Fruit fly (Drosophila melanogaster) whole organism: ENCODE results near the gene Edg91.

Source experiments
- CG8478 ChIP-seq: fragments of >200 bp; optimal IDR thresholded peaks from 2 replicates; lab custom pipeline; 2018; ENCODE audit warnings: inconsistent platforms
- Dll ChIP-seq: fragments of >200 bp; optimal IDR thresholded peaks from 2 replicates; lab custom pipeline; 2017
- EcR ChIP-seq, 2 experiments: fragments of >200 bp; optimal IDR thresholded peaks; 2 replicates each; lab custom pipeline; 2017; ENCODE audit warnings: missing biosample characterization in 2 of 2, missing genetic modification characterization in 2 of 2, missing genetic modification reagents in 2 of 2
- pan ChIP-seq: fragments of >200 bp; optimal IDR thresholded peaks from 2 replicates; lab custom pipeline; 2017
- psq ChIP-seq: fragments of >200 bp; optimal IDR thresholded peaks from 2 replicates; lab custom pipeline; 2017
- usp ChIP-seq: fragments of >200 bp; optimal IDR thresholded peaks from 2 replicates; lab custom pipeline; 2017; ENCODE audit warnings: missing biosample characterization, missing genetic modification characterization, mixed read lengths

Gene Edg91

dm6 chr3R:17611411-17611810, at the start of gene Edg91:
Gene Edg91 (minus strand): TSS chr3R:17611511.
- TF ChIP-seq pan (lab: Kevin White, UChicago): no peak
- no peak for TF ChIP-seq CG8478 (lab: Kevin White, UChicago)
- TF ChIP-seq Dll: no peak
- no peak for TF ChIP-seq EcR (GFP tag; optimal IDR thresholded peaks at IDR 0.05; lab: Kevin White, UChicago)
- TF ChIP-seq psq (lab: Kevin White, UChicago): no peak
- no peak for TF ChIP-seq usp (GFP tag; lab: Kevin White, UChicago)

dm6 chr3R:17656923-17657322, 45.6 kb upstream of the Edg91 start:
- TF ChIP-seq CG8478 (lab: Kevin White, UChicago): no peak
- TF ChIP-seq psq (lab: Kevin White, UChicago): no peak
- TF ChIP-seq usp (GFP tag; lab: Kevin White, UChicago): no peak
- TF ChIP-seq Dll: no peak
- TF ChIP-seq EcR (GFP tag; optimal IDR thresholded peaks at IDR 0.05; lab: Kevin White, UChicago): no peak

- no peak for TF ChIP-seq CG8478 (lab: Kevin White, UChicago)
- TF ChIP-seq EcR (GFP tag; optimal IDR thresholded peaks at IDR 0.05; lab: Kevin White, UChicago): no peak
- no peak for TF ChIP-seq usp (GFP tag; lab: Kevin White, UChicago)
- no peak for TF ChIP-seq Dll
- TF ChIP-seq pan (lab: Kevin White, UChicago): no peak
- no peak for TF ChIP-seq psq (lab: Kevin White, UChicago)
Observed at dm6 chr3R:17655040-17655439, 43.7 kb upstream of the Edg91 start.

DNA sequence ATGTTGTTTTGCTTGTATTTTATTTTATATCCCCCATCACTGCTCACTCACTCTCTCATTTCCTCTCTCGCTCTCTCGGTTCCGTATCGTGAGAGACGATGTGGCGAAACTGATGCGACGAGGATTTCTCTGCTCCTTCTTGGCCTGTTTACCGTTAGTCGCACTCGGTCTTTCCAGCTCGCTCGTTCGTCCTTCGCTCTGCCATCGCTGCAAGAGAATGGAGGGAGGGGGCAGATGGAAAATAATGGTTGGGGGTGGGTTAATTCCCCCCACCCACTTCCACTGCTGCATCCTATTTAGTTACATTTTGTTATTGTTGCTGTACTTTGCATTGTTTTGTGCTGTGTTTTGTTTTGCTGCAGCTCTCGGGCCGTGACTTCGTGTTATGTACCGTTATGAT, 42.6 kb upstream of the Edg91 start:
- TF ChIP-seq Dll (no peak), usp (GFP tag; lab: Kevin White, UChicago) (no peak), psq (lab: Kevin White, UChicago) (no peak)

dm6 chr3R:17647444-17647843, 36.1 kb upstream of the Edg91 start, which contains the start of gene CG14322:
Gene CG14322 (plus strand): TSS chr3R:17647679.
- no peak for TF ChIP-seq Dll

DNA sequence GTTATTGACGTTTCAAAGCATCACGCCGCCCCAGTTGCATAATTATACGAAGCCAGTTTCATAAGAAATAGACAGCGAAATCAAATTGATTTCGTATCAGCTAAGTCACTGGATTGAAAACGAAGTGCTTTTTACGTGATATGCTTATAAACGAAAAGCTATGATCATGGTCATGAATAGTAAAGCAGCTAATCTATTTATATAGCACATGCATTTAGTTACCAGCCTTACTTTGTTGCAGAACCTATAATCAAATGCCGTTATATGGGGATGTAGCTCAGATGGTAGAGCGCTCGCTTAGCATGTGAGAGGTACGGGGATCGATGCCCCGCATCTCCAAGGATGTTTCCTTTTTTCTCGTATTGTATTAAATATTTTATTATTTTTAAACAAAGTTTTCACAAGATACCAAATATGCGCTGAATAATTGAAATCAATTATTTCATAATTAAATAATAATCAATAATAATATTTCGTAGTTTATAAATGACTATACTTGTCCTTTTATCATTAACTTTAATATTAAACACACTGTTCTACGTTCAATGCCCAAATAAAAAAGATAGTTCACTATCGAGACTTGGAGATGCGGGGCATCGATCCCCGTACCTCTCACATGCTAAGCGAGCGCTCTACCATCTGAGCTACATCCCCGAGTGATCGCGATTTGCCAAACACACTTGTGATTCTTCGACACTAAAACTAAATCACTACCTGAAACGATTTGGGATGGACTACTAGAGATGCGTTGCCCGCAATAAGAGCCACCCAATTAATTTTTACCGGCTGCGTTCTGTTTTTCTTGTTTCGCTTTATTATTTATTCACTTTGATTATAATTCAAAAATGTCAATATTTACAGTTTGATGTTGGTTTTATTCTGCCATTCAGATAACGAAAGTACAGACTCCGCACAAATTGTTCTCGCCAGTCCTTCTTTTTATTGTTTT, 35.1 kb upstream of the Edg91 start:
- TF ChIP-seq usp (GFP tag; lab: Kevin White, UChicago) (no peak), EcR (GFP tag; optimal IDR thresholded peaks at IDR 0.05; lab: Kevin White, UChicago) (no peak), psq (lab: Kevin White, UChicago) (no peak), Dll (no peak), pan (lab: Kevin White, UChicago) (no peak), CG8478 (lab: Kevin White, UChicago) (no peak)

- TF ChIP-seq usp (GFP tag; lab: Kevin White, UChicago) (no peak), pan (lab: Kevin White, UChicago) (no peak), psq (lab: Kevin White, UChicago) (no peak), CG8478 (lab: Kevin White, UChicago) (no peak), Dll (no peak), EcR (GFP tag; optimal IDR thresholded peaks at IDR 0.05; lab: Kevin White, UChicago) (no peak)
Observed at dm6 chr3R:17645239-17645638, 33.9 kb upstream of the Edg91 start.

- TF ChIP-seq Dll: no peak
- TF ChIP-seq psq (lab: Kevin White, UChicago): no peak
- TF ChIP-seq usp (GFP tag; lab: Kevin White, UChicago): no peak
- TF ChIP-seq CG8478 (lab: Kevin White, UChicago): no peak
- TF ChIP-seq EcR (GFP tag; optimal IDR thresholded peaks at IDR 0.05; lab: Kevin White, UChicago): no peak
- no peak for TF ChIP-seq pan (lab: Kevin White, UChicago)
Observed at dm6 chr3R:17644019-17644418, 32.7 kb upstream of the Edg91 start.

DNA sequence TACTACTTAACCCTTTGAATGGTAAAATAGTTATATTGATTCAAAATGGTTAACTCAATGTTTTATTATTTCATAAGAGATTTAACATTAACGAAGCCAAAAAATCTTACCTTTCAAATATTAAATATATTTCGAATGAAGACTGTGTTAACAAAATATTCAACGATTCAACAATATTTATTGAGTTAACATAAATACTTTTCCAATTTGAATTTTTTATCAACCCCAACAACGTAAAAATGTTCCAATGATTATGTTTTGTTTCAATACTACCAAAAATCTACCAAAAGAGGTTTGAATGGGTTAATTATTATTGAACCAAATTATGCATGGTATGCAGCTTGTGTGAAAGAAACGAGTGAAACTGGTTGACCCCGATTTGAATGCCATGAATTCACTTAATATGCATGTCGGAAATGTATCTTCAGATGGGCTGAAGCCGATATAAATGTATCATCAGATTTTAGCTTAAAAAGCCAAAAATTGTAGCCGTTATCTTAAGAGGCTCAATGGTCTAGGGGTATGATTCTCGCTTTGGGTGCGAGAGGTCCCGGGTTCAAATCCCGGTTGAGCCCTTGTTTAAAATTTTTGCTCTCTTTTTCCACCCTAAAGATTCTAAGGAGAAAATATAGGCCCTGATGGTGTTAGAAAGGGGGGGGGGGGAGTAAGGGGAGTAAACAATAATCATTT, 20.0 kb upstream of the Edg91 start:
- TF ChIP-seq EcR (GFP tag; optimal IDR thresholded peaks at IDR 0.05; lab: Kevin White, UChicago): no peak

DNA sequence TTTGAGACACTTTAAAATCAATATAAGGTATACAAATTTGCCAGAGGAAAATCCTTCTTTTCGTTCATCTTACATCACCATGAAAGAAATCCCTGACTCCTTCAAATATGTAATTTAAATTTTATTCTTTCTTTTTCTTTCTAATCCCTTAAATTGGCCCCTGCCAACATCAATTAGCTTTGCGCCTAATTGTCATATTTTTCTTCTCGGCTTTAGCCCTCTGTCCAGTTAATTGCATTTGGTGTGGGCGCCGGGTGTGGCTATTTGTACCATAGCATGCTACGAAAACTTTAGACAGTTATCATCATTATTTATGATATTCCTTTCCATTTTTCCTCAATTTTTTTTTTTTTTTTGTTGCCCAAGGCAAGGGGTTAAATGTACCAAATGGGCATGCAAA, 19.1 kb upstream of the Edg91 start, which contains the start of gene CG43175:
Gene CG43175, plus strand, starts transcription at position 301 of the 400 bp plus-strand sequence.
- TF ChIP-seq usp (GFP tag; lab: Kevin White, UChicago): no peak
- TF ChIP-seq psq (lab: Kevin White, UChicago): no peak
- TF ChIP-seq CG8478 (lab: Kevin White, UChicago): no peak
- no peak for TF ChIP-seq EcR (GFP tag; optimal IDR thresholded peaks at IDR 0.05; lab: Kevin White, UChicago)
- TF ChIP-seq pan (lab: Kevin White, UChicago): no peak
- no peak for TF ChIP-seq Dll

DNA sequence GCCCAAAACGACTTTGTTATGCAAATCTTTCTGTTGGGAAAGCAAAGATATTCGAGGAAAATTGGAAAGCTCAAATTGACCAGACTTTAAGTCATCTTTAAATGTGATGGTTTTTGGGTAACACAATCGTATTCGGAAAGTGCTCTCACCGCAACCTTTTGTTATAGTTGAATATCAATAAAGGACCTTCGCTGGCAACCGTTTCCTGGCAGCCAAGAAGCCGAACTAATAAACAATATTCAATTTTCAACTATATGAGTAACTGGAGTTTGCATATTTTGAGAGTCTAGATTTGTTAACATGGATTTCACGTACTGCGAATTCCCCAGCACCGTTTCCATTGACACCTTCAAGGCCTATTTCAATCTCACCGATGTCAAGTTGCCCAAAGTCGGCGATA, 15.5 kb upstream of the Edg91 start, which contains the start of gene CG14325:
Gene CG14325, plus strand, starts transcription at position 301 of the 400 bp plus-strand sequence.
- TF ChIP-seq pan (lab: Kevin White, UChicago) (no peak), CG8478 (lab: Kevin White, UChicago) (no peak), EcR (GFP tag; optimal IDR thresholded peaks at IDR 0.05; lab: Kevin White, UChicago) (no peak)

dm6 chr3R:17624968-17625367, 13.7 kb upstream of the Edg91 start, which contains the start of gene AttD:
Gene AttD (plus strand): TSS chr3R:17625268.
- TF ChIP-seq CG8478 (lab: Kevin White, UChicago) (no peak), Dll (no peak), pan (lab: Kevin White, UChicago) (no peak), EcR (GFP tag; optimal IDR thresholded peaks at IDR 0.05; lab: Kevin White, UChicago) (no peak), usp (GFP tag; lab: Kevin White, UChicago) (no peak)
